Fruit fly (Drosophila melanogaster): ENCODE results near the gene Naa60.
A peak's percentile ranks its signal among the peaks of the same experiment; 100 is the strongest.

The Naa60 gene

dm6 chr3L:9713828-9714536 is 12.7 kb upstream of the Naa60 start, which contains the start of gene vsg (continued):
- peak; percentile 87 for TF ChIP-seq vri (GFP tag; optimal IDR thresholded peaks at IDR 0.05)
- peak; percentile 82 for TF ChIP-seq CG8632 (GFP tag; optimal IDR thresholded peaks at IDR 0.05)
- TF ChIP-seq CG6808 (GFP tag; optimal IDR thresholded peaks at IDR 0.05) = peak; percentile 64
- peak; percentile 59 for TF ChIP-seq CG6792 (GFP tag; optimal IDR thresholded peaks at IDR 0.05)
- peak; percentile 61 for TF ChIP-seq Hr4 (GFP tag; optimal IDR thresholded peaks at IDR 0.05)
- no peak for TF ChIP-seq CG6854 (GFP tag; optimal IDR thresholded peaks at IDR 0.05)
- peak; percentile 47 for TF ChIP-seq Eip93F (GFP tag; optimal IDR thresholded peaks at IDR 0.05)
- no peak for TF ChIP-seq Sox102F (GFP tag; optimal IDR thresholded peaks at IDR 0.05)
- TF ChIP-seq CG32006 (GFP tag; optimal IDR thresholded peaks at IDR 0.05) = peak; percentile 83
- peak; percentile 80 for TF ChIP-seq Eip78C (GFP tag)

DNA sequence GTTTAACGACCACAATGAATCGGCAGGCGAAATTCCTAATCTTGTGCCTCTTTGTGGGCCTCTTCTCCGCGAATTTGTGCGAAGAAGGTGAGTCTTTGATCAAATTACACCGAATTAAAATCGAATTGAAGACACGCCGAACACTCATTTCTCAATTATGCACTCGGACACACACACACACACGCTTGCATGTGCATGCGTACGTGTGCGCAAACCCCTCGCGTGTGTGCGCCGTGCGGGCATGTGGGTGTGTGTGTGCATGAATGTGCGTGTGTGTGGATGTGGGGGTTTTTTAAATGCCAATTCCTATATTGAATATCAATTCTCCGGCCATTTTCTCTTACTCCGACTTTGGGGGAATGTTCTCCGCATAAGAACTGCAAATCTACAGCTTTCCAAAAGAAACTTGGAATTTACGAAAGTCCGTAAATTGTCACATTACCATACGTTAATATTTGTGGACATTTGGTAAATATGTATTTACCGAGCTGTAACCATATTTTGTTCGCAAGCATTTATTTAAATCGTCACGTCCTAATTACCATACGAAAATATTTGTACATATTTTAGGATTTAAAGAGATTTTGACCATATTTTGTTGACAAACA is 12.1 kb upstream of the Naa60 start:
- TF ChIP-seq CG1621 (tag; optimal IDR thresholded peaks at IDR 0.05) (peak; percentile 42), Ets21C (GFP tag; optimal IDR thresholded peaks at IDR 0.05) (no peak), CG3919 (GFP tag; optimal IDR thresholded peaks at IDR 0.05) (no peak), Blimp-1 (GFP tag; optimal IDR thresholded peaks at IDR 0.05) (no peak), Met (GFP tag; optimal IDR thresholded peaks at IDR 0.05) (no peak), pdm3 (GFP tag; optimal IDR thresholded peaks at IDR 0.05) (no peak), CG16779 (tag; optimal IDR thresholded peaks at IDR 0.05) (no peak), Hr4 (GFP tag; optimal IDR thresholded peaks at IDR 0.05) (no peak), eg (GFP tag; IDR thresholded peaks at IDR 0.05) (no peak), CG11902 (GFP tag; optimal IDR thresholded peaks at IDR 0.05) (no peak), CG7368 (GFP tag; optimal IDR thresholded peaks at IDR 0.05) (no peak), Sox15 (GFP tag; optimal IDR thresholded peaks at IDR 0.05) (no peak), Hr39 (GFP tag; optimal IDR thresholded peaks at IDR 0.05) (no peak), lz (GFP tag; optimal IDR thresholded peaks at IDR 0.05) (no peak), Hr38 (GFP tag; optimal IDR thresholded peaks at IDR 0.05) (no peak), CG11294 (GFP tag; IDR thresholded peaks at IDR 0.05) (no peak), fkh (GFP tag; optimal IDR thresholded peaks at IDR 0.05) (peak; percentile 64), CG6792 (GFP tag; optimal IDR thresholded peaks at IDR 0.05) (no peak), CG6854 (GFP tag; optimal IDR thresholded peaks at IDR 0.05) (peak; percentile 51), Lpt (GFP tag; optimal IDR thresholded peaks at IDR 0.05) (no peak), CG15336 (GFP tag; IDR thresholded peaks at IDR 0.05) (no peak), net (GFP tag; optimal IDR thresholded peaks at IDR 0.05) (no peak), salr (GFP tag; optimal IDR thresholded peaks at IDR 0.05) (no peak), vri (GFP tag; optimal IDR thresholded peaks at IDR 0.05) (peak; percentile 63), achi (GFP tag; optimal IDR thresholded peaks at IDR 0.05) (no peak), CG6276 (GFP tag; optimal IDR thresholded peaks at IDR 0.05) (no peak), CG4318 (GFP tag; optimal IDR thresholded peaks at IDR 0.05) (no peak), Eip78C (GFP tag) (peak; percentile 62), CG10631 (GFP tag; optimal IDR thresholded peaks at IDR 0.05) (no peak), CG31627 (GFP tag; optimal IDR thresholded peaks at IDR 0.05) (no peak), CG6163 (GFP tag; IDR thresholded peaks at IDR 0.05) (no peak), Gug (GFP tag; IDR thresholded peaks at IDR 0.05) (no peak), ss (GFP tag; optimal IDR thresholded peaks at IDR 0.05) (peak; percentile 5 to 52), esn (GFP tag; optimal IDR thresholded peaks at IDR 0.05) (no peak), OdsH (GFP tag; optimal IDR thresholded peaks at IDR 0.05) (no peak), CG8319 (GFP tag; optimal IDR thresholded peaks at IDR 0.05) (no peak), Eip93F (GFP tag; optimal IDR thresholded peaks at IDR 0.05) (no peak)

Measured in whole organism, prepupa.